Fruit fly (Drosophila melanogaster): Measurements from ENCODE around the gene Vha100-4.
A peak's percentile ranks its signal among the peaks of the same experiment; 100 is the strongest.

The Vha100-4 gene

dm6 chr3R:18404713-18405112, 15.1 kb upstream of the Vha100-4 start, which contains the start of gene CG7685 (continued):
- peak; percentile 28 for TF ChIP-seq Max (GFP tag; optimal IDR thresholded peaks at IDR 0.05)
- no peak for TF ChIP-seq CG16779 (GFP tag; IDR thresholded peaks at IDR 0.05)
- no peak for TF ChIP-seq pita (GFP tag; optimal IDR thresholded peaks at IDR 0.05)
- no peak for TF ChIP-seq da (GFP tag; optimal IDR thresholded peaks at IDR 0.05)
- no peak for TF ChIP-seq CG3065 (GFP tag; optimal IDR thresholded peaks at IDR 0.05)
- no peak for TF ChIP-seq CG17568 (GFP tag; optimal IDR thresholded peaks at IDR 0.05)
- TF ChIP-seq C15 (GFP tag; IDR thresholded peaks at IDR 0.05) = no peak
- peak; percentile 48; the same call in 1 of the 3 replicates for TF ChIP-seq ken (GFP tag; IDR thresholded peaks at IDR 0.05)
- TF ChIP-seq CG1603 (tag; optimal IDR thresholded peaks at IDR 0.05) = peak; percentile 66
- TF ChIP-seq Atf6 (GFP tag; IDR thresholded peaks at IDR 0.05) = peak; percentile 66
- TF ChIP-seq sens (GFP tag) = peak; percentile 92
- no peak for TF ChIP-seq Poxn (GFP tag; IDR thresholded peaks at IDR 0.05)
- peak; percentile 28 for TF ChIP-seq CG5180 (GFP tag; optimal IDR thresholded peaks at IDR 0.05)
- TF ChIP-seq CG3163 (GFP tag; optimal IDR thresholded peaks at IDR 0.05) = peak; percentile 48
- peak; percentile 63 for TF ChIP-seq zf30C (GFP tag; optimal IDR thresholded peaks at IDR 0.05)
- TF ChIP-seq ftz-f1 (GFP tag; optimal IDR thresholded peaks at IDR 0.05) = peak; percentile 29
- peak; percentile 68 for TF ChIP-seq CG2678 (tag; optimal IDR thresholded peaks at IDR 0.05)
- TF ChIP-seq CG42726 (GFP tag; IDR thresholded peaks at IDR 0.05; ENCODE audit: partially characterized antibody) = no peak
- TF ChIP-seq CG2712 (tag; optimal IDR thresholded peaks at IDR 0.05) = peak; percentile 62
- no peak for TF ChIP-seq CG13123 (GFP tag; optimal IDR thresholded peaks at IDR 0.05)
- TF ChIP-seq dan (GFP tag; IDR thresholded peaks at IDR 0.05) = no peak
- TF ChIP-seq dm (GFP tag; optimal IDR thresholded peaks at IDR 0.05) = peak; percentile 36
- peak; percentile 52 for TF ChIP-seq CG10979 (tag; optimal IDR thresholded peaks at IDR 0.05)
- peak; percentile 22 for TF ChIP-seq gfzf (GFP tag; optimal IDR thresholded peaks at IDR 0.05)
- no peak for TF ChIP-seq Oaz (GFP tag; IDR thresholded peaks at IDR 0.05)
- peak; percentile 59 for TF ChIP-seq CoRest (tag; optimal IDR thresholded peaks at IDR 0.05)
- peak; percentile 52 for TF ChIP-seq CG17328 (GFP tag; IDR thresholded peaks at IDR 0.05)
- TF ChIP-seq CG34224 (GFP tag; IDR thresholded peaks at IDR 0.05; ENCODE audit: partially characterized antibody) = peak; percentile 24; the same call in 1 of the 3 replicates
- peak; percentile 34 for TF ChIP-seq CG5245 (GFP tag; optimal IDR thresholded peaks at IDR 0.05)
- no peak for TF ChIP-seq gt (GFP tag; IDR thresholded peaks at IDR 0.05)
- TF ChIP-seq amos (GFP tag; IDR thresholded peaks at IDR 0.05; ENCODE audit: partially characterized antibody) = no peak
- peak; percentile 48 for TF ChIP-seq CG18262 (tag; optimal IDR thresholded peaks at IDR 0.05)
- peak; percentile 69 for TF ChIP-seq nom (GFP tag; optimal IDR thresholded peaks at IDR 0.05)
- peak; percentile 44 for TF ChIP-seq nerfin-1 (tag; optimal IDR thresholded peaks at IDR 0.05)
- no peak for TF ChIP-seq CG30431 (GFP tag; optimal IDR thresholded peaks at IDR 0.05)
- peak; percentile 3 for TF ChIP-seq CG9437 (GFP tag; optimal IDR thresholded peaks at IDR 0.05)
- TF ChIP-seq Mad (GFP tag; optimal IDR thresholded peaks at IDR 0.05) = peak; percentile 56
- no peak for TF ChIP-seq sc (optimal IDR thresholded peaks at IDR 0.05)
- TF ChIP-seq sc (GFP tag; optimal IDR thresholded peaks at IDR 0.05) = no peak
- TF ChIP-seq CG4854 (GFP tag; optimal IDR thresholded peaks at IDR 0.05) = peak; percentile 68
- TF ChIP-seq lola (GFP tag; optimal IDR thresholded peaks at IDR 0.05) = peak in 1 of 3 experiments; percentile 18
- TF ChIP-seq hth (optimal IDR thresholded peaks at IDR 0.05) = no peak
- peak; percentile 47 for TF ChIP-seq sima (GFP tag; optimal IDR thresholded peaks at IDR 0.05)
- TF ChIP-seq tll (GFP tag; optimal IDR thresholded peaks at IDR 0.05) = no peak
- peak; percentile 50; the same call in 1 of the 3 replicates for TF ChIP-seq dysf (GFP tag; IDR thresholded peaks at IDR 0.05)
- TF ChIP-seq CG31441 (GFP tag; IDR thresholded peaks at IDR 0.05) = peak; percentile 64
- peak in 1 of 2 experiments; percentile 29 for TF ChIP-seq insv (GFP tag; optimal IDR thresholded peaks at IDR 0.05)
- TF ChIP-seq CG10431 (GFP tag; optimal IDR thresholded peaks at IDR 0.05) = peak; percentile 8
- TF ChIP-seq al (GFP tag; IDR thresholded peaks at IDR 0.05) = peak; percentile 34; the same call in 1 of the 2 replicates
- peak; percentile 40 for TF ChIP-seq CG33557 (GFP tag; optimal IDR thresholded peaks at IDR 0.05)
- no peak for TF ChIP-seq Dll (GFP tag; IDR thresholded peaks at IDR 0.05; ENCODE audit: partially characterized antibody)

Measured in whole organism, embryonic.